Worm (Caenorhabditis elegans) whole organism, midembryonic: Measurements from ENCODE around the gene dpy-1.

Experiments used
- T22C8.4 ChIP-seq: fragments of 200-800 bp; sonication (Bioruptor generic); IDR thresholded peaks from 2 replicates; pipeline ENCODE4 v1.3.6; 2022; ENCODE audit warnings: missing genetic modification characterization, missing compliant biosample characterization
- flt-1 ChIP-seq: fragments of 200-800 bp; sonication (Bioruptor generic); IDR thresholded peaks from 2 replicates; pipeline ENCODE4 v1.3.6; 2022; ENCODE audit warnings: missing genetic modification characterization, missing compliant biosample characterization
- klf-2 ChIP-seq: fragments of 200-800 bp; sonication (Bioruptor generic); conservative IDR thresholded peaks from 2 replicates; pipeline ENCODE4 v1.3.6; 2022; ENCODE audit warnings: missing genetic modification reagents, missing genetic modification characterization, missing compliant biosample characterization
- med-1 ChIP-seq: sonication (generic microtip); optimal IDR thresholded peaks from 2 replicates; lab custom pipeline; 2017; ENCODE audit warnings: missing genetic modification characterization, mild to moderate bottlenecking, missing compliant biosample characterization, antibody characterized with exemption, missing genetic modification reagents; ENCODE audit not compliant: insufficient read depth
- ref-1 ChIP-seq: fragments of 200-800 bp; sonication (Bioruptor generic); conservative IDR thresholded peaks from 2 replicates; pipeline ENCODE4 v1.3.6; 2022; ENCODE audit warnings: missing genetic modification reagents, missing genetic modification characterization, missing compliant biosample characterization
- ztf-23 ChIP-seq: fragments of 200-800 bp; sonication (Bioruptor generic); IDR thresholded peaks from 2 replicates; pipeline ENCODE4 v1.3.6; 2022; ENCODE audit warnings: missing genetic modification reagents, missing genetic modification characterization, missing compliant biosample characterization
- ztf-29 ChIP-seq: fragments of 200-800 bp; sonication (Bioruptor generic); IDR thresholded peaks from 2 replicates; pipeline ENCODE4 v1.3.6; 2022; ENCODE audit warnings: missing genetic modification reagents, missing genetic modification characterization, missing compliant biosample characterization

ce11 chrIII:2006937-2007336 lies 40.9 kb downstream of the dpy-1 start:
- TF ChIP-seq flt-1: no peak
- no peak for TF ChIP-seq ref-1 (GFP tag; lab: Robert Waterston, UW)
- TF ChIP-seq T22C8.4 (GFP tag; lab: Robert Waterston, UW): peak; percentile 58
- no peak for TF ChIP-seq klf-2 (GFP tag; lab: Robert Waterston, UW)
- TF ChIP-seq ztf-23 (GFP tag; lab: Robert Waterston, UW): no peak
- TF ChIP-seq ztf-29 (GFP tag; lab: Robert Waterston, UW): no peak
- no peak for TF ChIP-seq med-1
